Fruit fly (Drosophila melanogaster) whole organism, embryonic: Measurements from ENCODE around the gene Gr64a.

Experiments used
- Asciz ChIP-seq: fragments of 200-800 bp; sonication (Bioruptor generic); optimal IDR thresholded peaks from 2 replicates; lab custom pipeline; 2017; ENCODE audit warnings: missing biosample characterization, mild to moderate bottlenecking, missing genetic modification characterization, missing genetic modification reagents
- CG10147 ChIP-seq: fragments of 200-800 bp; sonication (Bioruptor generic); optimal IDR thresholded peaks from 2 replicates; lab custom pipeline; 2019; ENCODE audit warnings: missing biosample characterization, mild to moderate bottlenecking, missing genetic modification characterization, moderate library complexity
- CG1024 ChIP-seq: fragments of 200-800 bp; sonication (Bioruptor generic); IDR thresholded peaks from 2 replicates; pipeline ENCODE4 v1.3.6; 2022; ENCODE audit warnings: missing biosample characterization, missing genetic modification characterization
- CG10979 ChIP-seq: fragments of 200-800 bp; sonication (Bioruptor generic); optimal IDR thresholded peaks from 2 replicates; lab custom pipeline; 2018; ENCODE audit warnings: missing biosample characterization, mild to moderate bottlenecking, missing genetic modification characterization, moderate library complexity
- CG1233 ChIP-seq: fragments of 200-800 bp; sonication (Bioruptor generic); optimal IDR thresholded peaks from 4 replicates; lab custom pipeline; 2018; ENCODE audit warnings: missing biosample characterization, mild to moderate bottlenecking, missing genetic modification characterization
- CG13424 ChIP-seq: fragments of 200-800 bp; sonication (Bioruptor generic); optimal IDR thresholded peaks from 2 replicates; lab custom pipeline; 2019; ENCODE audit warnings: missing biosample characterization, mild to moderate bottlenecking, missing genetic modification characterization, moderate library complexity
- CG15514 ChIP-seq: fragments of 200-800 bp; sonication (Bioruptor generic); optimal IDR thresholded peaks from 3 replicates; lab custom pipeline; 2017; ENCODE audit warnings: missing biosample characterization, missing genetic modification characterization, mild to moderate bottlenecking, moderate library complexity, missing genetic modification reagents
- CG17359 ChIP-seq: fragments of 200-800 bp; sonication (Bioruptor generic); optimal IDR thresholded peaks from 3 replicates; lab custom pipeline; 2018; ENCODE audit warnings: missing biosample characterization, mild to moderate bottlenecking, missing genetic modification characterization, moderate library complexity
- CG17361 ChIP-seq: fragments of 200-800 bp; sonication (Bioruptor generic); IDR thresholded peaks from 3 replicates; pipeline ENCODE4 v1.3.6; 2022; ENCODE audit warnings: missing biosample characterization, missing genetic modification characterization
- CG18262 ChIP-seq: fragments of 200-800 bp; optimal IDR thresholded peaks from 3 replicates; lab custom pipeline; 2019; ENCODE audit warnings: missing biosample characterization, mild to moderate bottlenecking, missing genetic modification characterization, moderate library complexity
- CG18476 ChIP-seq: fragments of 200-800 bp; sonication (Bioruptor generic); optimal IDR thresholded peaks from 2 replicates; lab custom pipeline; 2016; ENCODE audit warnings: missing biosample characterization, mild to moderate bottlenecking, missing genetic modification characterization
- CG2120 ChIP-seq: fragments of 200-800 bp; sonication (Bioruptor generic); optimal IDR thresholded peaks from 3 replicates; lab custom pipeline; 2016; ENCODE audit warnings: missing biosample characterization, missing genetic modification characterization
- CG31441 ChIP-seq: fragments of 200-800 bp; sonication (Bioruptor generic); IDR thresholded peaks from 2 replicates; pipeline ENCODE4 v1.3.6; 2022; ENCODE audit warnings: missing biosample characterization, missing genetic modification characterization
- CG43689 ChIP-seq: fragments of 200-800 bp; sonication (Bioruptor generic); IDR thresholded peaks from 2 replicates; pipeline ENCODE4 v1.3.6; 2022; ENCODE audit warnings: missing biosample characterization, missing genetic modification characterization
- CG4820 ChIP-seq: fragments of 200-800 bp; sonication (Bioruptor generic); optimal IDR thresholded peaks from 3 replicates; lab custom pipeline; 2016; ENCODE audit warnings: missing biosample characterization, missing genetic modification characterization
- CG6854 ChIP-seq: fragments of 200-800 bp; sonication (Bioruptor generic); optimal IDR thresholded peaks from 3 replicates; lab custom pipeline; 2017; ENCODE audit warnings: missing biosample characterization, mild to moderate bottlenecking, missing genetic modification characterization
- CG7556 ChIP-seq: fragments of 200-800 bp; sonication (Bioruptor generic); optimal IDR thresholded peaks from 2 replicates; lab custom pipeline; 2017; ENCODE audit warnings: missing biosample characterization, mild to moderate bottlenecking, missing genetic modification characterization
- CG7839 ChIP-seq: fragments of 200-800 bp; sonication (Bioruptor generic); optimal IDR thresholded peaks from 3 replicates; lab custom pipeline; 2018; ENCODE audit warnings: missing biosample characterization, mild to moderate bottlenecking, missing genetic modification characterization, moderate library complexity
- CG9727 ChIP-seq: fragments of 200-800 bp; sonication (Bioruptor generic); optimal IDR thresholded peaks from 3 replicates; lab custom pipeline; 2017; ENCODE audit warnings: missing biosample characterization, mild to moderate bottlenecking, missing genetic modification characterization
- D19B ChIP-seq: fragments of 200-800 bp; sonication (Bioruptor generic); optimal IDR thresholded peaks from 2 replicates; lab custom pipeline; 2017; ENCODE audit warnings: missing biosample characterization, mild to moderate bottlenecking, missing genetic modification characterization
- Eip74EF ChIP-seq, 2 experiments: fragments of 200-800 bp in 1 of 2; fragments of >200 bp in 1 of 2; sonication (Bioruptor generic) in 1 of 2; optimal IDR thresholded peaks; 2 replicates each; lab custom pipeline; 2017 to 2019; ENCODE audit warnings: missing biosample characterization in 2 of 2, missing genetic modification characterization in 2 of 2, mild to moderate bottlenecking in 1 of 2, moderate library complexity in 1 of 2
- Fer1 ChIP-seq: fragments of 200-800 bp; sonication (Bioruptor generic); optimal IDR thresholded peaks from 2 replicates; lab custom pipeline; 2017; ENCODE audit warnings: missing biosample characterization, mild to moderate bottlenecking, missing genetic modification characterization
- GATAe ChIP-seq: fragments of 200-800 bp; sonication (Bioruptor generic); conservative IDR thresholded peaks from 2 replicates; pipeline ENCODE4 v1.3.6; 2022; ENCODE audit warnings: missing biosample characterization, missing genetic modification characterization
- HHEX ChIP-seq: fragments of 200-800 bp; sonication (Bioruptor generic); optimal IDR thresholded peaks from 3 replicates; lab custom pipeline; 2017; ENCODE audit warnings: missing biosample characterization, mild to moderate bottlenecking, missing genetic modification characterization, missing genetic modification reagents
- Hand ChIP-seq: fragments of 200-800 bp; sonication (Bioruptor generic); optimal IDR thresholded peaks from 2 replicates; lab custom pipeline; 2017; ENCODE audit warnings: mild to moderate bottlenecking, missing biosample characterization, missing genetic modification reagents, missing genetic modification characterization
- HmgZ ChIP-seq: fragments of 200-800 bp; sonication (Bioruptor generic); optimal IDR thresholded peaks from 2 replicates; lab custom pipeline; 2018; ENCODE audit warnings: missing biosample characterization, mild to moderate bottlenecking, missing genetic modification characterization
- Hmr ChIP-seq: fragments of 200-800 bp; sonication (Bioruptor generic); optimal IDR thresholded peaks from 3 replicates; lab custom pipeline; 2017; ENCODE audit warnings: mild to moderate bottlenecking, missing biosample characterization, missing genetic modification reagents, missing genetic modification characterization
- Hr51 ChIP-seq, 2 experiments: fragments of 200-800 bp; sonication (Bioruptor generic); optimal IDR thresholded peaks; 2 replicates in 1 of 2; 3 replicates in 1 of 2; lab custom pipeline; 2016 to 2018; ENCODE audit warnings: missing biosample characterization in 2 of 2, missing genetic modification characterization in 2 of 2, mild to moderate bottlenecking in 1 of 2, moderate library complexity in 1 of 2
- Med ChIP-seq: fragments of 200-800 bp; sonication (Bioruptor generic); peaks from one replicate; lab custom pipeline; 2016; ENCODE audit warnings: missing biosample characterization, missing genetic modification characterization, mild to moderate bottlenecking, inconsistent platforms, moderate library complexity
- Meics ChIP-seq: fragments of 200-800 bp; sonication (Bioruptor generic); optimal IDR thresholded peaks from 2 replicates; lab custom pipeline; 2017; ENCODE audit warnings: missing biosample characterization, mild to moderate bottlenecking, missing genetic modification characterization
- Nf-YA ChIP-seq: fragments of 200-800 bp; sonication (Bioruptor generic); IDR thresholded peaks from 2 replicates; pipeline ENCODE4 v1.3.6; 2022; ENCODE audit warnings: missing biosample characterization, missing genetic modification characterization
- Sox100B ChIP-seq: fragments of 200-800 bp; sonication (Bioruptor generic); optimal IDR thresholded peaks from 3 replicates; lab custom pipeline; 2018; ENCODE audit warnings: missing biosample characterization, mild to moderate bottlenecking, missing genetic modification characterization
- bcd ChIP-seq: fragments of 200-800 bp; sonication (Bioruptor generic); optimal IDR thresholded peaks from 2 replicates; lab custom pipeline; 2017; ENCODE audit warnings: missing biosample characterization, mild to moderate bottlenecking, missing genetic modification characterization
- cwo ChIP-seq: fragments of 200-800 bp; sonication (Bioruptor generic); optimal IDR thresholded peaks from 3 replicates; lab custom pipeline; 2017; ENCODE audit warnings: missing biosample characterization, missing genetic modification characterization, mild to moderate bottlenecking, moderate library complexity, missing genetic modification reagents
- dmrt99B ChIP-seq: fragments of 200-800 bp; sonication (Bioruptor generic); optimal IDR thresholded peaks from 2 replicates; lab custom pipeline; 2018; ENCODE audit warnings: missing biosample characterization, mild to moderate bottlenecking, missing genetic modification characterization, moderate library complexity
- fd96Cb ChIP-seq: fragments of 200-800 bp; sonication (Bioruptor generic); optimal IDR thresholded peaks from 2 replicates; lab custom pipeline; 2018; ENCODE audit warnings: missing biosample characterization, mild to moderate bottlenecking, missing genetic modification characterization, moderate library complexity
- gem ChIP-seq: fragments of 200-800 bp; sonication (Bioruptor generic); optimal IDR thresholded peaks from 2 replicates; lab custom pipeline; 2019; ENCODE audit warnings: missing biosample characterization, mild to moderate bottlenecking, missing genetic modification characterization, moderate library complexity
- hbn ChIP-seq: fragments of 200-800 bp; sonication (Bioruptor generic); IDR thresholded peaks from 2 replicates; pipeline ENCODE4 v1.3.6; 2022; ENCODE audit warnings: missing biosample characterization, missing genetic modification characterization; ENCODE audit not compliant: partially characterized antibody
- jing ChIP-seq: fragments of 200-800 bp; sonication (Bioruptor generic); optimal IDR thresholded peaks from 2 replicates; lab custom pipeline; 2018; ENCODE audit warnings: missing biosample characterization, mild to moderate bottlenecking, missing genetic modification characterization
- nau ChIP-seq: fragments of 200-800 bp; sonication (Bioruptor generic); optimal IDR thresholded peaks from 3 replicates; lab custom pipeline; 2017; ENCODE audit warnings: missing biosample characterization, mild to moderate bottlenecking, missing genetic modification characterization, missing genetic modification reagents
- nerfin-1 ChIP-seq: fragments of 200-800 bp; sonication (Bioruptor generic); optimal IDR thresholded peaks from 3 replicates; lab custom pipeline; 2019; ENCODE audit warnings: missing biosample characterization, mild to moderate bottlenecking, missing genetic modification characterization, moderate library complexity
- nmo ChIP-seq: fragments of 200-800 bp; sonication (Bioruptor generic); optimal IDR thresholded peaks from 2 replicates; lab custom pipeline; 2018; ENCODE audit warnings: missing biosample characterization, mild to moderate bottlenecking, missing genetic modification characterization, moderate library complexity
- phol ChIP-seq: fragments of 200-800 bp; sonication (Bioruptor generic); optimal IDR thresholded peaks from 3 replicates; lab custom pipeline; 2018; ENCODE audit warnings: missing biosample characterization, mild to moderate bottlenecking, missing genetic modification characterization, moderate library complexity
- pnt ChIP-seq: fragments of 200-800 bp; sonication (Bioruptor generic); optimal IDR thresholded peaks from 3 replicates; lab custom pipeline; 2016; ENCODE audit warnings: missing biosample characterization, missing genetic modification characterization
- row ChIP-seq: fragments of 200-800 bp; sonication (Bioruptor generic); IDR thresholded peaks from 3 replicates; pipeline ENCODE4 v1.3.6; 2022; ENCODE audit warnings: missing biosample characterization, missing genetic modification characterization
- run ChIP-seq: fragments of 200-800 bp; sonication (Bioruptor generic); optimal IDR thresholded peaks from 3 replicates; lab custom pipeline; 2018; ENCODE audit warnings: missing biosample characterization, mild to moderate bottlenecking, missing genetic modification characterization
- scrt ChIP-seq: fragments of 200-800 bp; sonication (Bioruptor generic); optimal IDR thresholded peaks from 2 replicates; lab custom pipeline; 2018; ENCODE audit warnings: missing biosample characterization, mild to moderate bottlenecking, missing genetic modification characterization, moderate library complexity
- sr ChIP-seq: fragments of 200-800 bp; sonication (Bioruptor generic); IDR thresholded peaks from 3 replicates; pipeline ENCODE4 v1.3.6; 2022; ENCODE audit warnings: missing biosample characterization, missing genetic modification characterization
- vvl ChIP-seq: fragments of 200-800 bp; sonication (Bioruptor generic); IDR thresholded peaks from 2 replicates; pipeline ENCODE4 v1.3.6; 2022; ENCODE audit warnings: missing biosample characterization, missing genetic modification characterization

Gr64a gene

dm6 chr3L:4010122-4010521 lies 16.4 kb upstream of the Gr64a start:
- 0 out of 3 replicates have a peak, but pooled peaks have one; percentile 35 for TF ChIP-seq row (GFP tag; lab: Robert Waterston, UW)
- peak; percentile 24 for TF ChIP-seq HHEX (GFP tag; lab: Kevin White, UChicago)
- TF ChIP-seq CG7556 (GFP tag; lab: Kevin White, UChicago): peak; percentile 63
- TF ChIP-seq CG6854: no peak
- peak; percentile 32 for TF ChIP-seq cwo (GFP tag; lab: Kevin White, UChicago)
- TF ChIP-seq GATAe (GFP tag; lab: Robert Waterston, UW): no peak
- TF ChIP-seq Eip74EF (GFP tag; optimal IDR thresholded peaks at IDR 0.05; lab: Kevin White, UChicago): peak in 1 of 2 experiments; percentile 2
- peak; percentile 12 for TF ChIP-seq nmo (GFP tag; lab: Kevin White, UChicago)
- TF ChIP-seq Hand (GFP tag; lab: Kevin White, UChicago): peak; percentile 44
- TF ChIP-seq CG4820: no peak
- TF ChIP-seq CG10979: peak; percentile 7
- peak; percentile 38 for TF ChIP-seq CG7839
- TF ChIP-seq phol (tag; lab: Kevin White, UChicago): peak; percentile 30
- TF ChIP-seq CG18262 (tag; lab: Kevin White, UChicago): peak; percentile 43
- TF ChIP-seq Fer1 (GFP tag; lab: Kevin White, UChicago): peak; percentile 38
- TF ChIP-seq CG18476 (GFP tag; lab: Kevin White, UChicago): peak; percentile 6
- peak; percentile 30 for TF ChIP-seq CG9727 (GFP tag; lab: Kevin White, UChicago)
- TF ChIP-seq HmgZ (tag; lab: Kevin White, UChicago): no peak
- TF ChIP-seq sr (GFP tag; lab: Robert Waterston, UW): no peak
- TF ChIP-seq CG2120 (GFP tag; lab: Kevin White, UChicago): peak; percentile 21
- peak; percentile 56 for TF ChIP-seq Meics (GFP tag; lab: Kevin White, UChicago)
- no peak for TF ChIP-seq CG1233 (GFP tag; lab: Kevin White, UChicago)
- TF ChIP-seq hbn (GFP tag; lab: Robert Waterston, UW): no peak
- no peak for TF ChIP-seq pnt (GFP tag; lab: Kevin White, UChicago)
- peak; percentile 13 for TF ChIP-seq fd96Cb
- peak; percentile 70 for TF ChIP-seq scrt (GFP tag; lab: Kevin White, UChicago)
- TF ChIP-seq Asciz (GFP tag; lab: Kevin White, UChicago): peak; percentile 17
- no peak for TF ChIP-seq nerfin-1 (tag; lab: Kevin White, UChicago)
- TF ChIP-seq CG15514 (GFP tag; lab: Kevin White, UChicago): peak; percentile 15
- peak; percentile 17 for TF ChIP-seq CG13424
- peak; percentile 53 for TF ChIP-seq dmrt99B
- TF ChIP-seq D19B: no peak
- TF ChIP-seq CG31441 (GFP tag; lab: Robert Waterston, UW): peak; percentile 54
- no peak for TF ChIP-seq CG43689
- TF ChIP-seq Sox100B: peak; percentile 29
- peak; percentile 4 for TF ChIP-seq bcd (GFP tag; lab: Kevin White, UChicago)
- TF ChIP-seq Hr51 (GFP tag; optimal IDR thresholded peaks at IDR 0.05; lab: Kevin White, UChicago): peak in 1 of 2 experiments; percentile 35
- TF ChIP-seq vvl (GFP tag; lab: Robert Waterston, UW): no peak
- TF ChIP-seq gem (tag; lab: Kevin White, UChicago): peak; percentile 51
- peak; percentile 39; the same call in 1 of the 3 replicates for TF ChIP-seq CG17361 (GFP tag; lab: Robert Waterston, UW)
- TF ChIP-seq CG17359 (tag; lab: Kevin White, UChicago): peak; percentile 14
- peak; percentile 12 for TF ChIP-seq Med (GFP tag; lab: Kevin White, UChicago)
- no peak for TF ChIP-seq run (tag; lab: Kevin White, UChicago)
- peak; percentile 47 for TF ChIP-seq Hmr (GFP tag; lab: Kevin White, UChicago)
- no peak for TF ChIP-seq CG1024 (GFP tag; lab: Robert Waterston, UW)
- TF ChIP-seq nau (GFP tag; lab: Kevin White, UChicago): peak; percentile 0
- no peak for TF ChIP-seq jing (GFP tag; lab: Kevin White, UChicago)
- no peak for TF ChIP-seq Nf-YA
- TF ChIP-seq CG10147 (GFP tag; lab: Kevin White, UChicago): peak; percentile 21
